Worm (Caenorhabditis elegans): Measurements from ENCODE around the gene C45G9.10.
A peak's percentile ranks its signal among the peaks of the same experiment; 100 is the strongest.

DNA sequence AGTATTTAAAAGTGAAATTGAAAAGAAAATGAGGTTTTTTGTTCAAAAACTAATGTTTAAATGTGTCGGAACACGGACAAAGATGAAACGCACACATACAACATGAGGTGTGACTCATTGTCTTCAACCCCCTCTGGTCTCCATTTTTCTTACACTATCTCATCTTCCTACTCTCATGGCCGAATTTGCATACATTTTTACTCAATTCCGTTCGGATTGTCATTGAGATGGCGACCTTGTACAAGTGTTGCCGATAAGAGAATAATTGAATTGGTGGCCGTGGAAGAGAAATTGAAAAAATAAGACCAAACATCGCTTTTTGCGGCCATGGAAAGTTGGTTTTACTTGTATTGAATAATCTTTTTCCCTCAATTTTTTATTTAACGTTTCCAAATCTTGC is 14.5 kb downstream of the C45G9.10 start, which contains the start of gene txbp-3:
- TF ChIP-seq lin-35 (GFP tag; optimal IDR thresholded peaks at IDR 0.05) = no peak
- no peak for TF ChIP-seq athp-1 (tag; optimal IDR thresholded peaks at IDR 0.05)
- no peak for TF ChIP-seq lin-54 (GFP tag; optimal IDR thresholded peaks at IDR 0.05)
- TF ChIP-seq unc-130 (GFP tag; optimal IDR thresholded peaks at IDR 0.05) = no peak
- TF ChIP-seq efl-1 (GFP tag; optimal IDR thresholded peaks at IDR 0.05) = no peak
- TF ChIP-seq F49E8.2 (tag; optimal IDR thresholded peaks at IDR 0.05; ENCODE audit: insufficient read depth) = no peak
- no peak for TF ChIP-seq madf-3 (GFP tag; IDR thresholded peaks at IDR 0.05)
- TF ChIP-seq nfya-1 (tag; optimal IDR thresholded peaks at IDR 0.05; ENCODE audit: borderline replicate concordance, insufficient read depth) = no peak
- no peak for TF ChIP-seq ztf-6 (GFP tag; IDR thresholded peaks at IDR 0.05)
- no peak for TF ChIP-seq let-607 (tag; optimal IDR thresholded peaks at IDR 0.05)
- no peak for TF ChIP-seq unc-62 (GFP tag; optimal IDR thresholded peaks at IDR 0.05)
- TF ChIP-seq snpc-4 (GFP tag; optimal IDR thresholded peaks at IDR 0.05) = no peak
- peak in 1 of 4 experiments; percentile 49 for TF ChIP-seq snpc-4 (tag; optimal IDR thresholded peaks at IDR 0.05)
- no peak for TF ChIP-seq K11D2.4 (GFP tag; IDR thresholded peaks at IDR 0.05)
- no peak for TF ChIP-seq rpc-1 (optimal IDR thresholded peaks at IDR 0.05)
- no peak for TF ChIP-seq rpc-1 (tag; optimal IDR thresholded peaks at IDR 0.05)
